Worm (Caenorhabditis elegans) whole organism, L4 larva: ENCODE measurements around the gene zmp-5.

Experiments used
- Y48G9A.11 ChIP-seq: fragments of 200-800 bp; sonication (Bioruptor generic); IDR thresholded peaks from 2 replicates; pipeline ENCODE4 v1.3.6; 2022; ENCODE audit warnings: missing genetic modification reagents, missing genetic modification characterization, missing compliant biosample characterization
- ZK546.5 ChIP-seq, 2 experiments: sonication (generic microtip); optimal IDR thresholded peaks; 2 replicates each; lab custom pipeline; 2017; ENCODE audit warnings: missing biosample characterization in 2 of 2, missing genetic modification characterization in 2 of 2
- aly-2 ChIP-seq: sonication (generic microtip); optimal IDR thresholded peaks from 2 replicates; lab custom pipeline; 2018; ENCODE audit warnings: missing biosample characterization, missing genetic modification characterization
- dpl-1 ChIP-seq: fragments of 150-350 bp; optimal IDR thresholded peaks from 2 replicates; lab custom pipeline; 2014; ENCODE audit warnings: missing biosample characterization, missing genetic modification reagents, missing genetic modification characterization
- egl-27 ChIP-seq: sonication (generic microtip); optimal IDR thresholded peaks from 3 replicates; lab custom pipeline; 2017; ENCODE audit warnings: missing biosample characterization, missing genetic modification reagents, missing genetic modification characterization
- nhr-102 ChIP-seq: sonication (generic microtip); optimal IDR thresholded peaks from 2 replicates; lab custom pipeline; 2016; ENCODE audit warnings: mild to moderate bottlenecking, missing genetic modification characterization, moderate library complexity, missing compliant biosample characterization
- nhr-11 ChIP-seq: fragments of 150-350 bp; optimal IDR thresholded peaks from 2 replicates; lab custom pipeline; 2014; ENCODE audit warnings: missing biosample characterization, missing genetic modification characterization
- zag-1 ChIP-seq: fragments of 150-350 bp; optimal IDR thresholded peaks from 2 replicates; lab custom pipeline; 2014; ENCODE audit warnings: missing biosample characterization, missing genetic modification characterization

DNA sequence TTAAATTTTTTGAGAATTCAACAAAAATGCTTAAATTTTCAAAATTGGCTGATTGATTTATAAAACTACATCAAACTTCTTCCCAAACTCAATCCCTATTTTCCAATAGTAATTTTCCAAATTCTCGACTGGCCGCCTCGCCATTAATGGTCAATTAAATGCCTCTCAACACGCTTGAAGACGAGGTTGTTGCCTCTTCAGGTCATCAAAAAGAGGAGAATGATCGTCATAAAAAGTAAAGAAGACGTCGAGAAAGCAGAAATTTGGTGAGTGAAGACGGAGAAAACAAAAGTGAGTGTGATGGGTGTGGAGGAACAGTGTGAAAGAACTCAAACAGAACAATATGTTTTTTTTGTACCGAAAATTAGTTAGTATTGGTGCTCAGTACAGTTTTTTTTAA, 6.0 kb upstream of the zmp-5 start:
- TF ChIP-seq Y48G9A.11 (GFP tag; lab: Robert Waterston, UW) (no peak), ZK546.5 (tag; optimal IDR thresholded peaks at IDR 0.05; lab: Kevin White, UChicago) (no peak), aly-2 (tag; lab: Kevin White, UChicago) (no peak), nhr-11 (no peak), zag-1 (tag; lab: Kevin White, UChicago) (no peak), nhr-102 (tag; lab: Kevin White, UChicago) (no peak), egl-27 (tag; lab: Kevin White, UChicago) (no peak), dpl-1 (GFP tag; lab: Kevin White, UChicago) (no peak)
